Worm (Caenorhabditis elegans) whole organism, L2 larva: ENCODE data around the gene K11D12.13.

Source experiments
- crh-2 ChIP-seq: sonication (generic microtip); optimal IDR thresholded peaks from 2 replicates; lab custom pipeline; 2017; ENCODE audit warnings: missing biosample characterization, missing genetic modification characterization
- nhr-11 ChIP-seq: fragments of 150-350 bp; optimal IDR thresholded peaks from 2 replicates; lab custom pipeline; 2014; ENCODE audit warnings: missing biosample characterization, missing genetic modification characterization
- nhr-77 ChIP-seq: fragments of 150-350 bp; optimal IDR thresholded peaks from 2 replicates; lab custom pipeline; 2014; ENCODE audit warnings: missing biosample characterization, missing genetic modification characterization
- unc-62 ChIP-seq: fragments of 150-350 bp; optimal IDR thresholded peaks from 2 replicates; lab custom pipeline; 2014; ENCODE audit warnings: missing biosample characterization, missing genetic modification reagents, missing genetic modification characterization

DNA sequence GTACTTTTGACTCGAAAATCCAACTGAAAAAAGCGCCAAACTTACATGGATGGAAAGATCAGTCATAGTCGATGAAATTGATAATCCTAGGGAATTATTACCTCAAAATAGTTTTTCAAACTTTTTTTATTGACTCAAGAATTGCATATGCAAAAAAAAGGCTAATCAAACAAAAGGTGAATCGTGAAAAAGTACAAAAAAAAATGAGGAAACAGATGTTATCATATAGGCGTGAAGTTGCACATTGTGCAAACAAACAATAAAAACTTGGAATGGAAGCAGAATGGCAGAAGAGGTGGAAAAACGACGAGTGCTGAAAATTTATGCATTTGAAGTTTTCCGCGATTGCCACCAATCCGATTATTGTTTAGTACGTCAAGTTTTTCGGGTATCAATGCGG, 12.9 kb downstream of the K11D12.13 start, which contains the start of gene exc-14:
- TF ChIP-seq nhr-77 (tag; lab: Kevin White, UChicago) (no peak), unc-62 (GFP tag; lab: Kevin White, UChicago) (no peak), crh-2 (tag; lab: Kevin White, UChicago) (no peak), nhr-11 (tag; lab: Kevin White, UChicago) (no peak)
